Worm (Caenorhabditis elegans) whole organism, L2 larva: ENCODE data around the gene F54D5.15.

Experiments
- C34F6.9 ChIP-seq: fragments of 150-350 bp; optimal IDR thresholded peaks from 2 replicates; lab custom pipeline; 2014; ENCODE audit warnings: missing biosample characterization, missing genetic modification characterization
- R02D3.7 ChIP-seq: fragments of 150-350 bp; optimal IDR thresholded peaks from 2 replicates; lab custom pipeline; 2014; ENCODE audit warnings: missing biosample characterization, missing genetic modification characterization
- ZK546.5 ChIP-seq: sonication (generic microtip); optimal IDR thresholded peaks from 2 replicates; lab custom pipeline; 2017; ENCODE audit warnings: missing biosample characterization, missing genetic modification characterization
- aly-2 ChIP-seq: fragments of 150-350 bp; optimal IDR thresholded peaks from 2 replicates; lab custom pipeline; 2014; ENCODE audit warnings: missing biosample characterization, missing genetic modification characterization
- blmp-1 ChIP-seq: sonication (generic microtip); optimal IDR thresholded peaks from 2 replicates; lab custom pipeline; 2017; ENCODE audit warnings: missing genetic modification characterization, mild to moderate bottlenecking, missing compliant biosample characterization, antibody characterized with exemption, moderate library complexity; ENCODE audit not compliant: insufficient read depth
- ceh-82 ChIP-seq: fragments of 150-350 bp; optimal IDR thresholded peaks from 2 replicates; lab custom pipeline; 2014; ENCODE audit warnings: missing biosample characterization, missing genetic modification characterization
- dmd-4 ChIP-seq: sonication (generic microtip); optimal IDR thresholded peaks from 2 replicates; lab custom pipeline; 2017; ENCODE audit warnings: missing biosample characterization, missing genetic modification characterization
- elt-1 ChIP-seq: fragments of 150-350 bp; optimal IDR thresholded peaks from 2 replicates; lab custom pipeline; 2014; ENCODE audit warnings: missing biosample characterization, missing genetic modification characterization
- lin-13 ChIP-seq: fragments of 150-350 bp; optimal IDR thresholded peaks from 2 replicates; lab custom pipeline; 2014; ENCODE audit warnings: missing biosample characterization, missing genetic modification reagents, missing genetic modification characterization
- lin-39 ChIP-seq: fragments of 150-350 bp; optimal IDR thresholded peaks from 2 replicates; lab custom pipeline; 2014; ENCODE audit warnings: missing biosample characterization, missing genetic modification reagents, missing genetic modification characterization
- lsy-2 ChIP-seq, 2 experiments: fragments of 150-350 bp in 1 of 2; sonication (generic microtip) in 1 of 2; optimal IDR thresholded peaks; 2 replicates each; lab custom pipeline; 2014 to 2017; ENCODE audit warnings: missing biosample characterization in 2 of 2, missing genetic modification characterization in 2 of 2
- mbf-1 ChIP-seq: sonication (generic microtip); optimal IDR thresholded peaks from 2 replicates; lab custom pipeline; 2017; ENCODE audit warnings: missing biosample characterization, missing genetic modification characterization
- mdl-1 ChIP-seq, 2 experiments: fragments of 150-350 bp in 1 of 2; sonication (generic microtip) in 1 of 2; optimal IDR thresholded peaks; 2 replicates each; lab custom pipeline; 2017; ENCODE audit warnings: missing biosample characterization in 2 of 2, missing genetic modification characterization in 2 of 2
- nhr-12 ChIP-seq: fragments of 150-350 bp; optimal IDR thresholded peaks from 2 replicates; lab custom pipeline; 2014; ENCODE audit warnings: missing biosample characterization, missing genetic modification characterization
- nhr-21 ChIP-seq: fragments of 150-350 bp; optimal IDR thresholded peaks from 2 replicates; lab custom pipeline; 2014; ENCODE audit warnings: missing biosample characterization, missing genetic modification characterization
- nhr-23 ChIP-seq: fragments of 150-350 bp; optimal IDR thresholded peaks from 2 replicates; lab custom pipeline; 2014; ENCODE audit warnings: missing biosample characterization, missing genetic modification reagents, missing genetic modification characterization
- nhr-6 ChIP-seq: fragments of 150-350 bp; optimal IDR thresholded peaks from 2 replicates; lab custom pipeline; 2014; ENCODE audit warnings: missing biosample characterization, missing genetic modification characterization
- nhr-77 ChIP-seq: fragments of 150-350 bp; optimal IDR thresholded peaks from 2 replicates; lab custom pipeline; 2014; ENCODE audit warnings: missing biosample characterization, missing genetic modification characterization
- peb-1 ChIP-seq: fragments of 150-350 bp; optimal IDR thresholded peaks from 2 replicates; lab custom pipeline; 2014; ENCODE audit warnings: missing biosample characterization, missing genetic modification characterization
- skn-1 ChIP-seq: sonication (generic microtip); optimal IDR thresholded peaks from 2 replicates; lab custom pipeline; 2017; ENCODE audit warnings: missing biosample characterization, missing genetic modification characterization
- sma-3 ChIP-seq: sonication (generic microtip); optimal IDR thresholded peaks from 2 replicates; lab custom pipeline; 2016; ENCODE audit warnings: missing genetic modification reagents, missing genetic modification characterization, missing compliant biosample characterization
- snpc-4 ChIP-seq: fragments of 150-350 bp; optimal IDR thresholded peaks from 2 replicates; lab custom pipeline; 2014; ENCODE audit warnings: missing biosample characterization, missing genetic modification characterization
- unc-39 ChIP-seq: fragments of 150-350 bp; optimal IDR thresholded peaks from 2 replicates; lab custom pipeline; 2014; ENCODE audit warnings: missing biosample characterization, missing genetic modification characterization
- unc-62 ChIP-seq: fragments of 150-350 bp; optimal IDR thresholded peaks from 2 replicates; lab custom pipeline; 2014; ENCODE audit warnings: missing biosample characterization, missing genetic modification reagents, missing genetic modification characterization
- zag-1 ChIP-seq: fragments of 150-350 bp; optimal IDR thresholded peaks from 2 replicates; lab custom pipeline; 2014; ENCODE audit warnings: missing biosample characterization, missing genetic modification characterization
- ztf-11 ChIP-seq: sonication (generic microtip); optimal IDR thresholded peaks from 2 replicates; lab custom pipeline; 2017; ENCODE audit warnings: missing biosample characterization, missing genetic modification characterization
- ztf-4 ChIP-seq: fragments of 150-350 bp; optimal IDR thresholded peaks from 2 replicates; lab custom pipeline; 2014; ENCODE audit warnings: missing biosample characterization, missing genetic modification characterization

F54D5.15 gene

ce11 chrII:11512921-11513320 is 51.1 kb downstream of the F54D5.15 start:
- TF ChIP-seq unc-62 (GFP tag; lab: Kevin White, UChicago): no peak
- TF ChIP-seq lin-39 (tag; lab: Kevin White, UChicago): no peak
- TF ChIP-seq nhr-6: no peak
- TF ChIP-seq unc-39 (tag; lab: Kevin White, UChicago): no peak
- TF ChIP-seq lsy-2 (tag; optimal IDR thresholded peaks at IDR 0.05; lab: Kevin White, UChicago): no peak
- TF ChIP-seq ceh-82 (tag; lab: Kevin White, UChicago): no peak
- TF ChIP-seq nhr-77 (tag; lab: Kevin White, UChicago): no peak
- TF ChIP-seq lin-13: no peak
- TF ChIP-seq peb-1 (tag; lab: Kevin White, UChicago): no peak
- no peak for TF ChIP-seq zag-1
- no peak for TF ChIP-seq C34F6.9
- no peak for TF ChIP-seq mdl-1 (tag; optimal IDR thresholded peaks at IDR 0.05; lab: Kevin White, UChicago)

DNA sequence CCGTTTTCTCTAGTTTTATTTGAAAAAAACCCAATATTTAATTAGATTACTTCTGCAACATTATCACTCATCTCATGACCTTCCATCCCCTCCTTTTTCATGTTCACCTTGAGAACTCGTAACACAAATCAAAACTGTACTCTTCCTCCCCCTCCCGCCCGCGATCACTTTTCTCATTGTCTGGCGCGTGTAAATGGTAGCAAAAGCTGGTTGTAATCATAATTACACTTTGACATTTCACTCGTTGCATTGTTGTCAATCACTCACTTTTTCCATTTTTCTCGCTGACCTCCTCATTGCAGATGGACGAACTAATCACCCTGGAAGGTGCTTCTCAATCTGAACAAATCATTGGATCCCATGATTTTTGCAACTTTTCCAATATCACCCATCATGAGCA is 53.7 kb downstream of the F54D5.15 start, which contains the start of gene npr-41:
Gene npr-41 (plus strand): TSS at position 301 of the 400 bp plus-strand sequence.
- TF ChIP-seq lsy-2 (tag; optimal IDR thresholded peaks at IDR 0.05; lab: Kevin White, UChicago) (no peak), elt-1 (no peak), unc-62 (GFP tag; lab: Kevin White, UChicago) (no peak), R02D3.7 (no peak), nhr-12 (tag; lab: Kevin White, UChicago) (no peak), ztf-4 (tag; lab: Kevin White, UChicago) (no peak), snpc-4 (tag; lab: Kevin White, UChicago) (no peak), skn-1 (no peak), mbf-1 (tag; lab: Kevin White, UChicago) (no peak), ztf-11 (tag; lab: Kevin White, UChicago) (no peak), nhr-6 (no peak), nhr-21 (tag; lab: Kevin White, UChicago) (no peak), aly-2 (tag; lab: Kevin White, UChicago) (no peak), blmp-1 (tag; lab: Kevin White, UChicago) (no peak), sma-3 (GFP tag; lab: Kevin White, UChicago) (no peak), dmd-4 (tag; lab: Kevin White, UChicago) (no peak), ZK546.5 (tag; lab: Kevin White, UChicago) (no peak), nhr-23 (tag; lab: Kevin White, UChicago) (no peak), lin-13 (no peak), zag-1 (no peak)
